Fruit fly (Drosophila melanogaster): Measurements from ENCODE around the gene CG34393.

DNA sequence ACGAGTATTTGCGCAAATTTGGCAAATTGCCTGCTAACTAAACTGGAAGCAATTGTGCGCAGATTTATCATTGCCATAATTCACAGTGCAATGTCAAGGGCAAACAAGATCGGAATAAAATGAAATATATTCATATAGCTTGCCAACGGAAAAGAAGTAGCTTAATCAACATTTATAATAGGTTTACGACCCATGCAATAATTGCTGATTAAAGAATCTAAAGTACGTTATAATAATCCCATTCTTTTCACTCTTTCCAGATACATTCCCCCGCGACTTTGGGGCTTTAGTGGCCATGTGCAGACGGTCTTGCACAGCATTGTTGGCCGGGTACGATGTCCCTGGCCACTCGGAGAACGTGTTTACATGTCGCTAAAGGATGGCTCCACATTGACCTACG lies 33.6 kb downstream of the CG34393 start:
- TF ChIP-seq pan (optimal IDR thresholded peaks at IDR 0.05): no peak
- TF ChIP-seq Dfd (GFP tag; optimal IDR thresholded peaks at IDR 0.05): no peak

All from whole organism, wandering third instar larva.